Fruit fly (Drosophila melanogaster): ENCODE results near the gene U4-U6-60K.

Gene U4-U6-60K

dm6 chr3L:17532197-17532596 lies 18.5 kb upstream of the U4-U6-60K start (continued):
- no peak for TF ChIP-seq Doc3 (GFP tag; IDR thresholded peaks at IDR 0.05; ENCODE audit: partially characterized antibody)
- TF ChIP-seq jigr1 (GFP tag; IDR thresholded peaks at IDR 0.05): no peak
- TF ChIP-seq Hr3 (GFP tag; optimal IDR thresholded peaks at IDR 0.05): peak; percentile 6
- peak; percentile 44; the same call in 1 of the 2 replicates for TF ChIP-seq vvl (GFP tag; IDR thresholded peaks at IDR 0.05)
- no peak for TF ChIP-seq CG5245 (GFP tag; optimal IDR thresholded peaks at IDR 0.05)
- TF ChIP-seq MTF-1 (GFP tag; optimal IDR thresholded peaks at IDR 0.05; ENCODE audit: borderline replicate concordance): no peak
- TF ChIP-seq cwo (GFP tag; optimal IDR thresholded peaks at IDR 0.05): peak; percentile 15
- TF ChIP-seq CG32767 (GFP tag; IDR thresholded peaks at IDR 0.05): peak; percentile 46; the same call in 1 of the 2 replicates
- TF ChIP-seq CG30020 (tag; optimal IDR thresholded peaks at IDR 0.05): no peak
- TF ChIP-seq E2f1 (GFP tag; IDR thresholded peaks at IDR 0.05): 0 out of 2 replicates have a peak, but pooled peaks have one; percentile 21
- no peak for TF ChIP-seq CG14441 (GFP tag; IDR thresholded peaks at IDR 0.05)
- TF ChIP-seq NK7.1 (GFP tag; optimal IDR thresholded peaks at IDR 0.05): no peak
- TF ChIP-seq CG7928 (GFP tag; optimal IDR thresholded peaks at IDR 0.05): no peak
- no peak for TF ChIP-seq CHES-1-like (GFP tag; optimal IDR thresholded peaks at IDR 0.05)
- 0 out of 2 replicates have a peak, but pooled peaks have one; percentile 46 for TF ChIP-seq Awh (GFP tag; IDR thresholded peaks at IDR 0.05)
- no peak for TF ChIP-seq HLH4C (GFP tag; IDR thresholded peaks at IDR 0.05; ENCODE audit: partially characterized antibody)
- TF ChIP-seq pzg (GFP tag; optimal IDR thresholded peaks at IDR 0.05): no peak
- TF ChIP-seq CG4424 (GFP tag; optimal IDR thresholded peaks at IDR 0.05): peak; percentile 24
- TF ChIP-seq CG12104 (GFP tag; optimal IDR thresholded peaks at IDR 0.05): peak; percentile 1
- TF ChIP-seq Max (GFP tag; optimal IDR thresholded peaks at IDR 0.05): no peak
- no peak for TF ChIP-seq disco-r (GFP tag; optimal IDR thresholded peaks at IDR 0.05)
- no peak for TF ChIP-seq Drgx (GFP tag; IDR thresholded peaks at IDR 0.05)
- TF ChIP-seq Oli (tag; optimal IDR thresholded peaks at IDR 0.05): peak; percentile 54
- TF ChIP-seq CG7839 (tag; optimal IDR thresholded peaks at IDR 0.05): peak; percentile 37
- TF ChIP-seq cato (GFP tag; optimal IDR thresholded peaks at IDR 0.05; ENCODE audit: borderline replicate concordance): no peak
- peak; percentile 23 for TF ChIP-seq Hmr (GFP tag; optimal IDR thresholded peaks at IDR 0.05)
- no peak for TF ChIP-seq pan (optimal IDR thresholded peaks at IDR 0.05)
- TF ChIP-seq pan (GFP tag; optimal IDR thresholded peaks at IDR 0.05 in 1 of 2, IDR thresholded peaks at IDR 0.05 in 1 of 2): peak in 1 of 2 experiments; percentile 67
- TF ChIP-seq wek (GFP tag; optimal IDR thresholded peaks at IDR 0.05): no peak
- TF ChIP-seq B-H1 (GFP tag; IDR thresholded peaks at IDR 0.05): no peak
- peak; percentile 7 for TF ChIP-seq ewg (GFP tag; optimal IDR thresholded peaks at IDR 0.05)
- TF ChIP-seq CG30431 (GFP tag; optimal IDR thresholded peaks at IDR 0.05): no peak
- TF ChIP-seq CG18262 (tag; optimal IDR thresholded peaks at IDR 0.05): peak; percentile 60
- no peak for TF ChIP-seq Ravus (GFP tag; IDR thresholded peaks at IDR 0.05)
- TF ChIP-seq CG11504 (tag; optimal IDR thresholded peaks at IDR 0.05): no peak
- peak; percentile 59 for TF ChIP-seq CG17359 (tag; optimal IDR thresholded peaks at IDR 0.05)
- peak; percentile 45 for TF ChIP-seq CG30403 (GFP tag; optimal IDR thresholded peaks at IDR 0.05)
- TF ChIP-seq dysf (GFP tag; IDR thresholded peaks at IDR 0.05): 0 out of 3 replicates have a peak, but pooled peaks have one; percentile 36
- no peak for TF ChIP-seq nerfin-2 (GFP tag; IDR thresholded peaks at IDR 0.05; ENCODE audit: partially characterized antibody)
- peak in 1 of 2 experiments; percentile 73 for TF ChIP-seq bsh (GFP tag; optimal IDR thresholded peaks at IDR 0.05)
- TF ChIP-seq nom (GFP tag; optimal IDR thresholded peaks at IDR 0.05): no peak
- TF ChIP-seq CG7271 (tag; optimal IDR thresholded peaks at IDR 0.05): no peak
- TF ChIP-seq CG2712 (tag; optimal IDR thresholded peaks at IDR 0.05): peak; percentile 58
- no peak for TF ChIP-seq fu2 (GFP tag; optimal IDR thresholded peaks at IDR 0.05)
- TF ChIP-seq CG3163 (GFP tag; optimal IDR thresholded peaks at IDR 0.05): no peak
- TF ChIP-seq kah (GFP tag; optimal IDR thresholded peaks at IDR 0.05): no peak
- peak; percentile 58 for TF ChIP-seq row (GFP tag; IDR thresholded peaks at IDR 0.05)
- TF ChIP-seq al (GFP tag; IDR thresholded peaks at IDR 0.05): no peak
- TF ChIP-seq CG18011 (GFP tag; optimal IDR thresholded peaks at IDR 0.05): no peak
- TF ChIP-seq Xrp1 (GFP tag; IDR thresholded peaks at IDR 0.05): peak; percentile 56; the same call in 1 of the 2 replicates
